Worm (Caenorhabditis elegans): ENCODE results near the gene cyp-34A5.

ce11 chrV:3968929-3969328 lies 11.4 kb upstream of the cyp-34A5 start:
- TF ChIP-seq W03F9.2 (tag; optimal IDR thresholded peaks at IDR 0.05) (no peak), dao-5 (tag; optimal IDR thresholded peaks at IDR 0.05) (no peak), him-1 (tag; optimal IDR thresholded peaks at IDR 0.05) (no peak)
